Fruit fly (Drosophila melanogaster) whole organism: ENCODE measurements around the gene CG4768.

ENCODE experiments used
- CG8478 ChIP-seq: fragments of >200 bp; optimal IDR thresholded peaks from 2 replicates; lab custom pipeline; 2018; ENCODE audit warnings: inconsistent platforms
- EcR ChIP-seq, 2 experiments: fragments of >200 bp; optimal IDR thresholded peaks; 2 replicates each; lab custom pipeline; 2017; ENCODE audit warnings: missing biosample characterization in 2 of 2, missing genetic modification characterization in 2 of 2, missing genetic modification reagents in 2 of 2
- psq ChIP-seq: fragments of >200 bp; optimal IDR thresholded peaks from 2 replicates; lab custom pipeline; 2017

DNA sequence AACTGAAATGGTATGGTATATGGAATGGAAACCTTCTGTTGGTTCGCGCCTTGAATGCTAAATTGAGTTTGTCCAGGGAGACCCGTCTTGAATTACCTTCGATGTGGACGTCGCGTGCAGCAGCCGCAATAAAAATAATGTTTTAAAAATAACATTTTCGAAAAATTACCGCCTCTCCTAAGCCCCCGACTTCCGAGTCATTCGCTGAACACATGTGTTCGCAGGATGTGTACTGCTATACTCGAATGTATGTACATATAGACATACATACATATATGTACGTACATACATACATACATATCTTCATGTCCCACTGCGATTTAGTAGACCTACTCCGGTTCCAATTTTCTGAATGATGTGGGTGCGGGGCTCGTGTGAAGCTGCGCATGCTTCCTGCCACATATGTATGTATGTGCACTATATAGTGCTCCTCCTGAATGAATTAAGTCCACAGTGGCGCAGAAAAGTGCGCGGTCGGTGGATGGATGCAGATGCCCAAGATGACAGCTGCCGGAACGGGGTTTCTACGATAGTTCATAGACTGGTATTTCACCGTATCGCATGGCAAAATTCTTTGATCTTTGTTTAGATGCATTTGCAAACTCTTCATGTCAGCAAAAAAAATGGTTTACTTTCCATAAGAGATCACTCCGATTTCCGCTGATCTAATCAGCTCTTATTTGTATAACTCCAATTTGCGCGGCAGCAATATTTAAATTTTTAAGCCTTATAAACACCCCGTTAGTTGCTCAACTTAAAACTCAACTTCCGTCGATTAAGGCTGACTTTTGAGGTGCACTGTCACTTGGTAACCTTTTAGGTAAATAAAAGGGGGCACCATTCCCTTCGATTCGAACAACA lies 17.5 kb upstream of the CG4768 start:
- TF ChIP-seq psq (lab: Kevin White, UChicago) (no peak), CG8478 (lab: Kevin White, UChicago) (no peak), EcR (GFP tag; optimal IDR thresholded peaks at IDR 0.05; lab: Kevin White, UChicago) (no peak)
